Fruit fly (Drosophila melanogaster): ENCODE results near the gene Gyc76C.

The Gyc76C gene

DNA sequence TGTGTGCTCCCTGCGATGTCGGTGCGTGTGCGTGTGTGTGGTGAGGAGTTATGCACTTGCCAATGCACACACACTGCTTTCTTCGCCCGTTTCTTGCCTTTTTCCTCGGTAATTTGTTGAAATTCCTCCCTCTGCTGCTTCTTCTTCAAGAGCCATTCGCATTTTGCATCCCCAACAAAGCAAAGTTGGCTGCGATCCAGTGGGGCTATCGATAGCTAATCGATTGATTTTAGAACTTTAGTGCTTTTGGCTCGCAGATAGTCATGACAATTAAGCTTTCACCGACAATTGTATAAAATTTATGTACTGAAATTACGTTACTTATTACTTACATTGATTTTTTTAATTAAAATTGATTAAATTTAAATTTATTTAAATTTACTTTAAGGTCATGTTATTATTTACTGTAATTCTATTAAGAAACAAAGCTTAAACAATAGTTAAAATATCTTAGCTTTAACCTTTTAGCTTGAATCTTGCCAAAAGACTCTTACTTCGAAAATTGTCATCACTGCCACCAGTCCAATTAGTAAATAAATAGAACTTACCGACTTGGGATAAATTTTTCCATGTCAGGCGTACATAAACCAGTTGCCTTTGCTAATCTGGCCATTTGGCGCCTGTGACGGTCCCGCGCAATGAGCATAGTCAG is 40.9 kb upstream of the Gyc76C start, which contains the start of the genes trc and CG32221:
trc (minus strand) TSS at position 162 of the 652 bp plus-strand sequence.
CG32221 (plus strand) TSS at position 528 of the 652 bp plus-strand sequence.
- peak; percentile 50 for TF ChIP-seq CG2120 (GFP tag; optimal IDR thresholded peaks at IDR 0.05)
- peak; percentile 54 for TF ChIP-seq nom (GFP tag; optimal IDR thresholded peaks at IDR 0.05)
- TF ChIP-seq CG12659 (GFP tag; optimal IDR thresholded peaks at IDR 0.05): peak; percentile 91
- TF ChIP-seq peb (GFP tag; IDR thresholded peaks at IDR 0.05): no peak
- peak in 1 of 2 experiments; percentile 19 for TF ChIP-seq crp (GFP tag; optimal IDR thresholded peaks at IDR 0.05)
- TF ChIP-seq D19B (GFP tag; optimal IDR thresholded peaks at IDR 0.05): no peak
- no peak for TF ChIP-seq B-H1 (GFP tag; IDR thresholded peaks at IDR 0.05)
- TF ChIP-seq Oaz (GFP tag; IDR thresholded peaks at IDR 0.05): no peak
- no peak for TF ChIP-seq tap (tag; optimal IDR thresholded peaks at IDR 0.05)
- TF ChIP-seq Meics (GFP tag; optimal IDR thresholded peaks at IDR 0.05): no peak
- no peak for TF ChIP-seq oc (tag; optimal IDR thresholded peaks at IDR 0.05)
- no peak for TF ChIP-seq hkb (optimal IDR thresholded peaks at IDR 0.05)
- no peak for TF ChIP-seq hkb (GFP tag; IDR thresholded peaks at IDR 0.05)
- TF ChIP-seq tna (GFP tag; IDR thresholded peaks at IDR 0.05; ENCODE audit: partially characterized antibody): peak; percentile 36; the same call in 1 of the 2 replicates
- TF ChIP-seq Max (GFP tag; optimal IDR thresholded peaks at IDR 0.05): peak; percentile 1
- TF ChIP-seq usp (GFP tag; optimal IDR thresholded peaks at IDR 0.05): no peak
- peak; percentile 71 for TF ChIP-seq CG32532 (GFP tag; IDR thresholded peaks at IDR 0.05)
- TF ChIP-seq Tbp (GFP tag; optimal IDR thresholded peaks at IDR 0.05): no peak
- no peak for TF ChIP-seq CG12744 (GFP tag; optimal IDR thresholded peaks at IDR 0.05)
- no peak for TF ChIP-seq Dip2 (GFP tag; IDR thresholded peaks at IDR 0.05)
- TF ChIP-seq lbe (GFP tag; optimal IDR thresholded peaks at IDR 0.05): no peak
- TF ChIP-seq CG8478 (optimal IDR thresholded peaks at IDR 0.05): no peak
- TF ChIP-seq CG2678 (tag; optimal IDR thresholded peaks at IDR 0.05): no peak
- TF ChIP-seq gsb-n (tag; optimal IDR thresholded peaks at IDR 0.05): no peak
- no peak for TF ChIP-seq sd (tag; optimal IDR thresholded peaks at IDR 0.05)
- TF ChIP-seq prd (optimal IDR thresholded peaks at IDR 0.05): no peak
- no peak for TF ChIP-seq prd (GFP tag; IDR thresholded peaks at IDR 0.05)
- no peak for TF ChIP-seq CG13296 (GFP tag; optimal IDR thresholded peaks at IDR 0.05)
- TF ChIP-seq da (GFP tag; optimal IDR thresholded peaks at IDR 0.05): no peak
- TF ChIP-seq CG10321 (GFP tag; IDR thresholded peaks at IDR 0.05): peak; percentile 21; the same call in 1 of the 2 replicates
- TF ChIP-seq Scr (GFP tag; IDR thresholded peaks at IDR 0.05; ENCODE audit: partially characterized antibody): peak; percentile 73
- TF ChIP-seq salm (tag; optimal IDR thresholded peaks at IDR 0.05): no peak
- no peak for TF ChIP-seq Nf-YA (GFP tag; IDR thresholded peaks at IDR 0.05)
- peak; percentile 57; the same call in 2 of the 3 replicates for TF ChIP-seq CG11456 (GFP tag; IDR thresholded peaks at IDR 0.05)
- TF ChIP-seq CG4854 (GFP tag; optimal IDR thresholded peaks at IDR 0.05): no peak
- TF ChIP-seq CG5245 (GFP tag; optimal IDR thresholded peaks at IDR 0.05): peak; percentile 31
- TF ChIP-seq CG31365 (tag; optimal IDR thresholded peaks at IDR 0.05): no peak
- peak; percentile 41 for TF ChIP-seq Hsf (GFP tag; optimal IDR thresholded peaks at IDR 0.05)
- no peak for TF ChIP-seq Mad (GFP tag; optimal IDR thresholded peaks at IDR 0.05)
- no peak for TF ChIP-seq Blimp-1 (GFP tag; optimal IDR thresholded peaks at IDR 0.05)
- TF ChIP-seq tll (GFP tag; optimal IDR thresholded peaks at IDR 0.05): no peak
- no peak for TF ChIP-seq CG3726 (GFP tag; IDR thresholded peaks at IDR 0.05)
- TF ChIP-seq Rx (GFP tag; IDR thresholded peaks at IDR 0.05): peak; percentile 59
- TF ChIP-seq inv (GFP tag; IDR thresholded peaks at IDR 0.05; ENCODE audit: partially characterized antibody): peak; percentile 66; the same call in 1 of the 2 replicates
- peak; percentile 34 for TF ChIP-seq tin (GFP tag; optimal IDR thresholded peaks at IDR 0.05)
- peak; percentile 48; the same call in 1 of the 2 replicates for TF ChIP-seq seq (GFP tag; IDR thresholded peaks at IDR 0.05)
- no peak for TF ChIP-seq Poxn (GFP tag; IDR thresholded peaks at IDR 0.05)
- no peak for TF ChIP-seq CG13624 (GFP tag; optimal IDR thresholded peaks at IDR 0.05)
- TF ChIP-seq CG17361 (GFP tag; IDR thresholded peaks at IDR 0.05): no peak
- no peak for TF ChIP-seq cato (GFP tag; optimal IDR thresholded peaks at IDR 0.05; ENCODE audit: borderline replicate concordance)
- TF ChIP-seq CG12769 (tag; optimal IDR thresholded peaks at IDR 0.05): no peak
